Worm (Caenorhabditis elegans): ENCODE data around the gene cisd-3.1.

The cisd-3.1 gene

ce11 chrIII:4504934-4505484, 37.7 kb upstream of the cisd-3.1 start:
- TF ChIP-seq snpc-4 (GFP tag; optimal IDR thresholded peaks at IDR 0.05) (no peak), snpc-4 (tag; optimal IDR thresholded peaks at IDR 0.05) (no peak), lir-1 (GFP tag; conservative IDR thresholded peaks at IDR 0.05) (no peak), nfya-1 (tag; optimal IDR thresholded peaks at IDR 0.05; ENCODE audit: borderline replicate concordance, insufficient read depth) (no peak), pbrm-1 (GFP tag; IDR thresholded peaks at IDR 0.05) (0 out of 2 replicates have a peak, but pooled peaks have one; percentile 36), mxl-1 (tag; optimal IDR thresholded peaks at IDR 0.05) (no peak), F52B5.7 (tag; optimal IDR thresholded peaks at IDR 0.05) (no peak), nfya-2 (GFP tag; IDR thresholded peaks at IDR 0.05) (no peak)

ce11 chrIII:4505726-4506125, 37.0 kb upstream of the cisd-3.1 start:
- TF ChIP-seq ceh-79 (tag; optimal IDR thresholded peaks at IDR 0.05) (no peak), ceh-27 (GFP tag; optimal IDR thresholded peaks at IDR 0.05) (peak; percentile 61), tlf-1 (GFP tag; optimal IDR thresholded peaks at IDR 0.05) (peak; percentile 25), cebp-1 (GFP tag; IDR thresholded peaks at IDR 0.05) (no peak), cebp-1 (tag; optimal IDR thresholded peaks at IDR 0.05) (peak; percentile 46), C17E4.6 (GFP tag; IDR thresholded peaks at IDR 0.05) (no peak), nhr-27 (tag; optimal IDR thresholded peaks at IDR 0.05) (no peak)

ce11 chrIII:4506140-4506539, 36.5 kb upstream of the cisd-3.1 start:
- peak; percentile 70 for TF ChIP-seq nhr-80 (tag; optimal IDR thresholded peaks at IDR 0.05)
- TF ChIP-seq cebp-1 (GFP tag; IDR thresholded peaks at IDR 0.05): no peak
- no peak for TF ChIP-seq cebp-1 (tag; optimal IDR thresholded peaks at IDR 0.05)
- no peak for TF ChIP-seq Y79H2A.3 (GFP tag; conservative IDR thresholded peaks at IDR 0.05)

- no peak for TF ChIP-seq ccch-3 (GFP tag; optimal IDR thresholded peaks at IDR 0.05)
- TF ChIP-seq sdz-38 (tag; optimal IDR thresholded peaks at IDR 0.05): no peak
- no peak for TF ChIP-seq egl-18 (GFP tag; IDR thresholded peaks at IDR 0.05)
- TF ChIP-seq atf-7 (tag; optimal IDR thresholded peaks at IDR 0.05): peak; percentile 80
- TF ChIP-seq Y79H2A.3 (GFP tag; conservative IDR thresholded peaks at IDR 0.05): no peak
- no peak for TF ChIP-seq ekl-4 (GFP tag; IDR thresholded peaks at IDR 0.05)
- TF ChIP-seq dox-1 (GFP tag; IDR thresholded peaks at IDR 0.05): no peak
- TF ChIP-seq hrde-1 (tag; optimal IDR thresholded peaks at IDR 0.05; ENCODE audit: borderline replicate concordance): no peak
- no peak for TF ChIP-seq let-526 (GFP tag; IDR thresholded peaks at IDR 0.05)
- no peak for TF ChIP-seq Y53G8AR.9 (GFP tag; conservative IDR thresholded peaks at IDR 0.05)
- TF ChIP-seq hmg-20 (GFP tag; IDR thresholded peaks at IDR 0.05): no peak
- no peak for TF ChIP-seq pha-4 (tag; optimal IDR thresholded peaks at IDR 0.05)
- TF ChIP-seq xnd-1 (tag; optimal IDR thresholded peaks at IDR 0.05): no peak
- TF ChIP-seq D2030.7 (GFP tag; IDR thresholded peaks at IDR 0.05): no peak
- TF ChIP-seq nfyb-1 (GFP tag; IDR thresholded peaks at IDR 0.05): no peak
- TF ChIP-seq nhr-80 (tag; optimal IDR thresholded peaks at IDR 0.05): peak; percentile 21
These were observed 36.0 kb upstream of the cisd-3.1 start for ce11 chrIII:4506590-4507128.
